Fruit fly (Drosophila melanogaster) Kc167 (cell line): ENCODE results near the gene MED17.

ENCODE experiments used
- Myc ChIP-seq: fragments of >200 bp; optimal IDR thresholded peaks from 2 replicates; lab custom pipeline; 2017; ENCODE audit warnings: missing external identifiers
- Sin3A ChIP-seq: fragments of >200 bp; optimal IDR thresholded peaks from 2 replicates; lab custom pipeline; 2018; ENCODE audit warnings: missing external identifiers
- h ChIP-seq: fragments of >200 bp; optimal IDR thresholded peaks from 3 replicates; lab custom pipeline; 2018; ENCODE audit warnings: missing external identifiers
- insv ChIP-seq: fragments of >200 bp; optimal IDR thresholded peaks from 3 replicates; lab custom pipeline; 2018; ENCODE audit warnings: missing external identifiers
- ttk ChIP-seq: sonication (Bioruptor generic); optimal IDR thresholded peaks from 2 replicates; lab custom pipeline; 2017; ENCODE audit warnings: missing external identifiers

- no peak for TF ChIP-seq ttk (lab: Kevin White, UChicago)
- TF ChIP-seq insv (lab: Kevin White, UChicago), result no peak
- TF ChIP-seq Sin3A (lab: Kevin White, UChicago), result no peak
- no peak for TF ChIP-seq h (lab: Kevin White, UChicago)
- no peak for TF ChIP-seq Myc (lab: Kevin White, UChicago)
Observed at dm6 chr3R:18166261-18166720, 22.6 kb upstream of the MED17 start.
